Fruit fly (Drosophila melanogaster) whole organism, embryonic: ENCODE results near the gene CG15362.

ENCODE experiments used
- BEAF-32 ChIP-seq: fragments of 200-800 bp; sonication (Bioruptor generic); optimal IDR thresholded peaks from 3 replicates; lab custom pipeline; 2017; ENCODE audit warnings: missing biosample characterization, missing genetic modification characterization, mild to moderate bottlenecking, moderate library complexity, missing genetic modification reagents
- Blimp-1 ChIP-seq: fragments of 200-800 bp; sonication (Bioruptor generic); optimal IDR thresholded peaks from 3 replicates; lab custom pipeline; 2018; ENCODE audit warnings: missing biosample characterization, missing genetic modification characterization, mild to moderate bottlenecking, moderate library complexity, missing genetic modification reagents
- CG12104 ChIP-seq: fragments of 200-800 bp; sonication (Bioruptor generic); optimal IDR thresholded peaks from 3 replicates; lab custom pipeline; 2016; ENCODE audit warnings: missing biosample characterization, missing genetic modification characterization
- CG12155 ChIP-seq: fragments of 200-800 bp; sonication (Bioruptor generic); optimal IDR thresholded peaks from 3 replicates; lab custom pipeline; 2016; ENCODE audit warnings: missing biosample characterization, missing genetic modification characterization
- CG12659 ChIP-seq: fragments of 200-800 bp; sonication (Bioruptor generic); optimal IDR thresholded peaks from 3 replicates; lab custom pipeline; 2017; ENCODE audit warnings: mild to moderate bottlenecking, missing biosample characterization, missing genetic modification reagents, missing genetic modification characterization
- CG13624 ChIP-seq: fragments of 200-800 bp; sonication (Bioruptor generic); optimal IDR thresholded peaks from 2 replicates; lab custom pipeline; 2016; ENCODE audit warnings: missing biosample characterization, missing genetic modification characterization
- CG15514 ChIP-seq: fragments of 200-800 bp; sonication (Bioruptor generic); optimal IDR thresholded peaks from 3 replicates; lab custom pipeline; 2017; ENCODE audit warnings: missing biosample characterization, missing genetic modification characterization, mild to moderate bottlenecking, moderate library complexity, missing genetic modification reagents
- CG1603 ChIP-seq: fragments of 200-800 bp; sonication (Bioruptor generic); optimal IDR thresholded peaks from 2 replicates; lab custom pipeline; 2019; ENCODE audit warnings: missing biosample characterization, mild to moderate bottlenecking, missing genetic modification characterization, moderate library complexity
- CG17186 ChIP-seq: fragments of 200-800 bp; sonication (Bioruptor generic); optimal IDR thresholded peaks from 3 replicates; lab custom pipeline; 2017; ENCODE audit warnings: missing biosample characterization, missing genetic modification reagents, missing genetic modification characterization
- CG17385 ChIP-seq: fragments of 200-800 bp; sonication (Bioruptor generic); optimal IDR thresholded peaks from 3 replicates; lab custom pipeline; 2018; ENCODE audit warnings: missing biosample characterization, mild to moderate bottlenecking, missing genetic modification characterization
- CG1792 ChIP-seq: fragments of 200-800 bp; sonication (Bioruptor generic); optimal IDR thresholded peaks from 2 replicates; lab custom pipeline; 2016; ENCODE audit warnings: missing biosample characterization, missing genetic modification characterization
- CG18011 ChIP-seq: fragments of 200-800 bp; sonication (Bioruptor generic); optimal IDR thresholded peaks from 2 replicates; lab custom pipeline; 2017; ENCODE audit warnings: missing biosample characterization, missing genetic modification characterization, mild to moderate bottlenecking, moderate library complexity, missing genotype
- CG2116 ChIP-seq: fragments of 200-800 bp; sonication (Bioruptor generic); optimal IDR thresholded peaks from 3 replicates; lab custom pipeline; 2018; ENCODE audit warnings: missing biosample characterization, mild to moderate bottlenecking, missing genetic modification characterization
- CG34224 ChIP-seq: fragments of 200-800 bp; sonication (Bioruptor generic); IDR thresholded peaks from 3 replicates; pipeline ENCODE4 v1.3.6; 2022; ENCODE audit warnings: missing biosample characterization, missing genetic modification characterization; ENCODE audit not compliant: partially characterized antibody
- CG4282 ChIP-seq: fragments of 200-800 bp; sonication (Bioruptor generic); optimal IDR thresholded peaks from 2 replicates; lab custom pipeline; 2016; ENCODE audit warnings: missing biosample characterization, missing genetic modification characterization
- CG4360 ChIP-seq: fragments of 200-800 bp; sonication (Bioruptor generic); IDR thresholded peaks from 2 replicates; pipeline ENCODE4 v1.3.6; 2022; ENCODE audit warnings: missing biosample characterization, missing genetic modification characterization
- CG7786 ChIP-seq: fragments of 200-800 bp; sonication (Bioruptor generic); optimal IDR thresholded peaks from 2 replicates; lab custom pipeline; 2016; ENCODE audit warnings: missing biosample characterization, missing genetic modification characterization
- CG7963 ChIP-seq: fragments of 200-800 bp; sonication (Bioruptor generic); IDR thresholded peaks from 3 replicates; pipeline ENCODE4 v1.3.6; 2022; ENCODE audit warnings: missing biosample characterization, missing genetic modification characterization; ENCODE audit not compliant: partially characterized antibody
- CG9817 ChIP-seq: fragments of 200-800 bp; sonication (Bioruptor generic); optimal IDR thresholded peaks from 2 replicates; lab custom pipeline; 2018; ENCODE audit warnings: missing biosample characterization, mild to moderate bottlenecking, missing genetic modification characterization, moderate library complexity
- Dip3 ChIP-seq: fragments of 200-800 bp; sonication (Bioruptor generic); optimal IDR thresholded peaks from 3 replicates; lab custom pipeline; 2016; ENCODE audit warnings: missing biosample characterization, missing genetic modification characterization
- Dll ChIP-seq: fragments of 200-800 bp; sonication (Bioruptor generic); IDR thresholded peaks from 4 replicates; pipeline ENCODE4 v1.3.6; 2022; ENCODE audit warnings: missing biosample characterization, missing genetic modification characterization; ENCODE audit not compliant: partially characterized antibody
- Doc3 ChIP-seq: fragments of 200-800 bp; sonication (Bioruptor generic); IDR thresholded peaks from 3 replicates; pipeline ENCODE4 v1.3.6; 2022; ENCODE audit warnings: missing biosample characterization, missing genetic modification characterization; ENCODE audit not compliant: partially characterized antibody
- Dp ChIP-seq: fragments of 200-800 bp; sonication (Bioruptor generic); optimal IDR thresholded peaks from 2 replicates; lab custom pipeline; 2018; ENCODE audit warnings: missing biosample characterization, mild to moderate bottlenecking, missing genetic modification characterization, moderate library complexity
- Dref ChIP-seq: fragments of 200-800 bp; sonication (Bioruptor generic); IDR thresholded peaks from 2 replicates; pipeline ENCODE4 v1.3.6; 2022; ENCODE audit warnings: missing biosample characterization, missing genetic modification characterization
- E2f2 ChIP-seq: fragments of 200-800 bp; sonication (Bioruptor generic); IDR thresholded peaks from 2 replicates; pipeline ENCODE4 v1.3.6; 2022; ENCODE audit warnings: missing biosample characterization, missing genetic modification characterization
- HmgZ ChIP-seq: fragments of 200-800 bp; sonication (Bioruptor generic); optimal IDR thresholded peaks from 2 replicates; lab custom pipeline; 2018; ENCODE audit warnings: missing biosample characterization, mild to moderate bottlenecking, missing genetic modification characterization
- MBD-R2 ChIP-seq: fragments of 200-800 bp; sonication (Bioruptor generic); IDR thresholded peaks from 2 replicates; pipeline ENCODE4 v1.3.6; 2022; ENCODE audit warnings: missing biosample characterization, missing genetic modification characterization
- MESR4 ChIP-seq: fragments of 200-800 bp; sonication (Bioruptor generic); optimal IDR thresholded peaks from 2 replicates; lab custom pipeline; 2018; ENCODE audit warnings: missing biosample characterization, mild to moderate bottlenecking, missing genetic modification characterization, moderate library complexity
- Mes4 ChIP-seq: fragments of 200-800 bp; sonication (Bioruptor generic); optimal IDR thresholded peaks from 2 replicates; lab custom pipeline; 2016; ENCODE audit warnings: missing biosample characterization, missing genetic modification characterization
- NfI ChIP-seq: fragments of 200-800 bp; sonication (Bioruptor generic); optimal IDR thresholded peaks from 3 replicates; lab custom pipeline; 2018; ENCODE audit warnings: missing biosample characterization, mild to moderate bottlenecking, missing genetic modification characterization, moderate library complexity
- Oaz ChIP-seq: fragments of 200-800 bp; sonication (Bioruptor generic); IDR thresholded peaks from 2 replicates; pipeline ENCODE4 v1.3.6; 2022; ENCODE audit warnings: missing biosample characterization, missing genetic modification characterization
- Pdp1 ChIP-seq, 2 experiments: fragments of 200-800 bp; sonication (Bioruptor generic); optimal IDR thresholded peaks; 3 replicates each; lab custom pipeline; 2016; ENCODE audit warnings: missing biosample characterization in 2 of 2, missing genetic modification characterization in 2 of 2, mild to moderate bottlenecking in 1 of 2, moderate library complexity in 1 of 2
- Sry-δ ChIP-seq: fragments of 200-800 bp; sonication (Bioruptor generic); optimal IDR thresholded peaks from 2 replicates; lab custom pipeline; 2016; ENCODE audit warnings: missing biosample characterization, missing genetic modification characterization
- Xbp1 ChIP-seq: fragments of 200-800 bp; sonication (Bioruptor generic); optimal IDR thresholded peaks from 3 replicates; lab custom pipeline; 2016; ENCODE audit warnings: missing biosample characterization, mild to moderate bottlenecking, missing genetic modification characterization
- bbx ChIP-seq: fragments of 200-800 bp; sonication (Bioruptor generic); IDR thresholded peaks from 2 replicates; pipeline ENCODE4 v1.3.6; 2022; ENCODE audit warnings: missing biosample characterization, missing genetic modification characterization; ENCODE audit not compliant: partially characterized antibody
- gro ChIP-seq: fragments of 200-800 bp; sonication (Bioruptor generic); optimal IDR thresholded peaks from 2 replicates; lab custom pipeline; 2016; ENCODE audit warnings: missing biosample characterization, missing genetic modification characterization
- hb ChIP-seq: fragments of 200-800 bp; sonication (Bioruptor generic); IDR thresholded peaks from 3 replicates; pipeline ENCODE4 v1.3.6; 2022; ENCODE audit warnings: missing biosample characterization, missing genetic modification characterization; ENCODE audit not compliant: partially characterized antibody
- insv ChIP-seq, 2 experiments: fragments of 200-800 bp; sonication (Bioruptor generic); optimal IDR thresholded peaks; 3 replicates each; lab custom pipeline; 2016 to 2018; ENCODE audit warnings: missing biosample characterization in 2 of 2, missing genetic modification characterization in 2 of 2
- klu ChIP-seq: fragments of 200-800 bp; sonication (Bioruptor generic); IDR thresholded peaks from 2 replicates; pipeline ENCODE4 v1.3.6; 2022; ENCODE audit warnings: missing biosample characterization, missing genetic modification characterization
- lilli ChIP-seq: fragments of 200-800 bp; sonication (Bioruptor generic); optimal IDR thresholded peaks from 3 replicates; lab custom pipeline; 2016; ENCODE audit warnings: missing biosample characterization, missing genetic modification characterization
- mam ChIP-seq: fragments of 200-800 bp; sonication (Bioruptor generic); optimal IDR thresholded peaks from 3 replicates; lab custom pipeline; 2016; ENCODE audit warnings: missing biosample characterization, missing genetic modification characterization
- sd ChIP-seq: fragments of 200-800 bp; sonication (Bioruptor generic); optimal IDR thresholded peaks from 3 replicates; lab custom pipeline; 2018; ENCODE audit warnings: missing biosample characterization, mild to moderate bottlenecking, missing genetic modification characterization, moderate library complexity
- sug ChIP-seq: fragments of 200-800 bp; optimal IDR thresholded peaks from 2 replicates; lab custom pipeline; 2019; ENCODE audit warnings: missing biosample characterization, mild to moderate bottlenecking, missing genetic modification characterization, moderate library complexity
- trem ChIP-seq: fragments of 200-800 bp; optimal IDR thresholded peaks from 3 replicates; lab custom pipeline; 2019; ENCODE audit warnings: missing biosample characterization, mild to moderate bottlenecking, missing genetic modification characterization, moderate library complexity
- vnd ChIP-seq: fragments of 200-800 bp; sonication (Bioruptor generic); IDR thresholded peaks from 3 replicates; pipeline ENCODE4 v1.3.6; 2022; ENCODE audit warnings: missing biosample characterization, missing genetic modification characterization; ENCODE audit not compliant: partially characterized antibody

The CG15362 gene

DNA sequence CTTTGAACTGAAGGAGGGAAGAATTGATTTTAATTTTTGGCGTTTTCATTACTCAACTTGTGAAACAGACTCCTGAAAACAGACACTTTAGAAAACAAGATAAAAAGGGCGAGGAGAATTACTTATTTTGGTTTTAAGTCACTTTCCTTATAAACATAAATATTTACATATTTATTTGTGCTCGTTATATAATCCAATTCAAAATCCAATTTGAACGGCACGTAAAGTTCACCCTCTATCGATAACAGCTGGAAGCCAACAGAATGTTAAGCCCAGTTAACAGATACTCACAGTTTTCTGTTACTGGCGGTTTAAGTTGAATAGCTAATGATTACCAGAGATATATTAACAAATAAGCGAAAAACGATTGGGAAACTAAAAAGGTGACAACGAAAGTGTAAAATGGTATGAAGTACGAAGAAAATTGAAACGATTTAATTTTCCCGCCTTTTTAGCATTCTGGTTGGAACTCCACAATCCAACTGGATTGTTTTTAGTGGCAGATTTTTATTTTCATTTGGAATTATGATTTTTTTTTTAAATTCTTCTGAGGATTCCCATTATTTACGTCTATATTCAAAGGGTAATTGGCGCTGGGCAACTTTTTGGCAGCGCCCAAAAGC, 1.7 kb upstream of the CG15362 start:
- TF ChIP-seq Pdp1 (GFP tag; optimal IDR thresholded peaks at IDR 0.05; lab: Kevin White, UChicago) (peak in 1 of 2 experiments; percentile 94), Dref (GFP tag; lab: Robert Waterston, UW) (0 out of 2 replicates have a peak, but pooled peaks have one; percentile 21), CG1603 (tag; lab: Kevin White, UChicago) (no peak), hb (no peak), E2f2 (GFP tag; lab: Robert Waterston, UW) (peak; percentile 43; the same call in 1 of the 2 replicates), CG13624 (GFP tag; lab: Kevin White, UChicago) (no peak), CG9817 (tag; lab: Kevin White, UChicago) (no peak), Dp (GFP tag; lab: Kevin White, UChicago) (peak; percentile 23), CG1792 (no peak), insv (GFP tag; optimal IDR thresholded peaks at IDR 0.05; lab: Kevin White, UChicago) (peak; percentile 93 to 97)

DNA sequence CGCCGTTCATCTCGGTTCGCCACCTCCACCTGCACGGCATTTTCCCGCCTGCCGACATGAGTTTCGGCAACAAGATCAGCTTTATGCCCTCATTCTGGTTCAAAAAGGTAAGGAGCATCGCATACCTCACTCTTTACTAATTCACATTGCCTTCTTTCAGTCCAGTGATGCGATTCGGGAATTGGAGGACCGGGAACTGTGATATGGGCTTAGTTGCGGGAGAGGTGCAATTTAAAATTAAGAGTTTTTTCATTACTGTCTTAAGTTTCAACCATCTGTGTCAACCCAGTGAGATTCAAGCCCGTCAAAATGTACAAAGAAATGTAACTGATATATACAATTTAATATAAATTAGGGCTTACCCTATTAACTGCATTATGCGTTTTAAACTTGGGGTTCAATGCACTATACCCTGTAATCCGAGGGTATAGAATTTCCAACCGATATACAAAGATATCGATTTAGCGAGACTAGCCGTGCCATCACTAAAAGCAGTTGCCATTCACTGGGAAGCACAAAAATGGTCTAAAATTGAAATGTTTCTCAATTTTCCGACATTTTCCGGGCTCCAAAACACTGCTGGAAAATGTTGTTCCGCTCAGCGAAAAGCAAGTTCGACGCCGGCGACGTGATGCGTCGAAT, 871 bp downstream of the CG15362 start, which contains the start of gene CG7289:
CG7289 (plus strand) TSS at position 492 of the 642 bp plus-strand sequence.
- peak; percentile 22 for TF ChIP-seq HmgZ (tag; lab: Kevin White, UChicago)
- no peak for TF ChIP-seq CG12104 (GFP tag; lab: Kevin White, UChicago)
- TF ChIP-seq Xbp1 (GFP tag; lab: Kevin White, UChicago): peak; percentile 25
- TF ChIP-seq CG18011 (GFP tag; lab: Kevin White, UChicago): no peak
- no peak for TF ChIP-seq CG17385 (GFP tag; lab: Kevin White, UChicago)
- TF ChIP-seq bbx: peak; percentile 49
- TF ChIP-seq Dll (GFP tag; lab: Robert Waterston, UW): peak; percentile 61
- no peak for TF ChIP-seq klu (GFP tag; lab: Robert Waterston, UW)
- peak; percentile 4 for TF ChIP-seq trem
- TF ChIP-seq hb: peak; percentile 54; the same call in 1 of the 3 replicates
- peak; percentile 10 for TF ChIP-seq gro (GFP tag; lab: Kevin White, UChicago)
- peak; percentile 67 for TF ChIP-seq BEAF-32 (GFP tag; lab: Kevin White, UChicago)
- peak; percentile 46 for TF ChIP-seq CG2116 (GFP tag; lab: Kevin White, UChicago)
- TF ChIP-seq NfI (GFP tag; lab: Kevin White, UChicago): no peak
- peak; percentile 85 for TF ChIP-seq Sry-δ
- peak; percentile 52 for TF ChIP-seq CG34224 (GFP tag; lab: Robert Waterston, UW)
- peak; percentile 52; the same call in 1 of the 3 replicates for TF ChIP-seq CG7963
- TF ChIP-seq CG12659 (GFP tag; lab: Kevin White, UChicago): peak; percentile 6
- TF ChIP-seq CG17186: no peak
- TF ChIP-seq Dip3 (GFP tag; lab: Kevin White, UChicago): no peak
- TF ChIP-seq Oaz (GFP tag; lab: Robert Waterston, UW): no peak
- peak; percentile 12 for TF ChIP-seq mam (GFP tag; lab: Kevin White, UChicago)
- peak; percentile 17 for TF ChIP-seq sug (tag; lab: Kevin White, UChicago)
- peak; percentile 48 for TF ChIP-seq Doc3 (GFP tag; lab: Robert Waterston, UW)
- no peak for TF ChIP-seq Mes4 (GFP tag; lab: Kevin White, UChicago)
- peak; percentile 53 for TF ChIP-seq MESR4 (GFP tag; lab: Kevin White, UChicago)
- TF ChIP-seq CG4360 (GFP tag; lab: Robert Waterston, UW): no peak
- TF ChIP-seq sd (tag; lab: Kevin White, UChicago): no peak
- TF ChIP-seq vnd (GFP tag; lab: Robert Waterston, UW): peak; percentile 11; the same call in 1 of the 3 replicates
- no peak for TF ChIP-seq Blimp-1 (GFP tag; lab: Kevin White, UChicago)
- TF ChIP-seq MBD-R2 (GFP tag; lab: Robert Waterston, UW): peak; percentile 77
- TF ChIP-seq CG4282: no peak
- TF ChIP-seq CG7786: peak; percentile 20
- peak; percentile 5 for TF ChIP-seq CG12155
- peak; percentile 25 for TF ChIP-seq CG1603 (tag; lab: Kevin White, UChicago)
- peak; percentile 29 for TF ChIP-seq CG15514
- TF ChIP-seq lilli (GFP tag; lab: Kevin White, UChicago): peak; percentile 38
